Worm (Caenorhabditis elegans): ENCODE measurements around the gene cyp-25A4.
"Not testable (repeated sequence)": the region's sequence is repeated elsewhere in the genome, so short reads cannot be mapped to it uniquely, and the experiment has no call there.

Gene cyp-25A4

DNA sequence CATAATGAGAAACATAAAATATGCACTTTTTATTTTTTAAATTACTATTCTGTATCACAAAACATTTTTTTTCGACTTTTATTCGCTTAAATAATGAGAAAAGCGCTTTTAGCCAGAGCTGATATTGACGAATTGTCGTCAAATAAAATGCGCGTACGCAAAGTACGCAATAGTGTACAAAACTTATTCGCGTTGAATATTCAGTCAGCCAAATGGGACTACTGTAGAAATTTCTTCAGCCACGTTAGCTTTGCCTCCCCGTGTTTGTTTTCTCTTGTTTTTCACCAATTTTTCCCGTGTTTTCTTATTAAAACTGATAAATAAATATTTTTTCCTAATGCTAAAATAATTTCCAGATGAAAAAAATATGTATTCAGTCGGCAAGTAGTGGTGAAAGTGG lies 5.1 kb upstream of the cyp-25A4 start (continued):
- peak; percentile 82 for TF ChIP-seq ctbp-1 (GFP tag; IDR thresholded peaks at IDR 0.05)
- TF ChIP-seq vab-7 (GFP tag; IDR thresholded peaks at IDR 0.05) = peak; percentile 85
- peak; percentile 20 for TF ChIP-seq mes-2 (tag; optimal IDR thresholded peaks at IDR 0.05; ENCODE audit: poor library complexity, severe bottlenecking)
- TF ChIP-seq ZK337.2 (GFP tag; IDR thresholded peaks at IDR 0.05) = peak; percentile 94
- peak; percentile 98 for TF ChIP-seq dmd-9 (GFP tag; IDR thresholded peaks at IDR 0.05)
- 0 out of 2 replicates have a peak, but pooled peaks have one; percentile 45 for TF ChIP-seq php-3 (GFP tag; IDR thresholded peaks at IDR 0.05)
- peak; percentile 92 for TF ChIP-seq dmd-6 (GFP tag; IDR thresholded peaks at IDR 0.05)
- TF ChIP-seq hlh-11 (tag; optimal IDR thresholded peaks at IDR 0.05) = peak; percentile 33
- peak; percentile 7 for TF ChIP-seq dpl-1 (GFP tag; optimal IDR thresholded peaks at IDR 0.05)
- TF ChIP-seq lin-38 (GFP tag; IDR thresholded peaks at IDR 0.05) = peak; percentile 91
- peak; percentile 50 for TF ChIP-seq rbr-2 (tag; optimal IDR thresholded peaks at IDR 0.05)
- peak; percentile 88 for TF ChIP-seq tra-1 (GFP tag; IDR thresholded peaks at IDR 0.05)

DNA sequence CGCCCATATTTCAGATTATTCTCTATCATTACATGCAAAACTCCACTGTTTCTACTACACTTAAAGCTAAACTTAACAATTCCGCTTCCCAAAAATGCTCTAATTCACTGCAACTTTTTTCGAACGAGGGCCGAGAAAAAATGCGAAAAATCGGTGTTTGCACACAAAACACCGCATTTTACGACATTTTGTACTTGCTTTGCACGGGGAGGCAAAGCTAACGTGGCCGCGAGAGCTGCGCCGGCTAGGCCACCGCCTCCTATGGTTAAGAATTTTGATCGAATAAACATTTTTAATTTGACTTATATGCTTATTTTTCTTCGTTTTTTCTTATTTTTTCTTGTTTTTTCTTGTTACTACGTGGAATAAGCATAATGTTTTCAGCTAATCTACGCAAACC lies 3.0 kb upstream of the cyp-25A4 start:
- peak; percentile 89 for TF ChIP-seq D1046.2 (GFP tag; IDR thresholded peaks at IDR 0.05)
- peak; percentile 80 for TF ChIP-seq egl-43 (GFP tag; IDR thresholded peaks at IDR 0.05)
- 0 out of 2 replicates have a peak, but pooled peaks have one; percentile 62 for TF ChIP-seq Y105C5A.15 (GFP tag; IDR thresholded peaks at IDR 0.05)
- TF ChIP-seq dmd-9 (GFP tag; IDR thresholded peaks at IDR 0.05) = peak; percentile 98
- TF ChIP-seq saeg-2 (GFP tag; IDR thresholded peaks at IDR 0.05) = 0 out of 2 replicates have a peak, but pooled peaks have one; percentile 34
- TF ChIP-seq arid-1 (GFP tag; conservative IDR thresholded peaks at IDR 0.05) = peak; percentile 45; the same call in 1 of the 2 replicates
- peak; percentile 89 for TF ChIP-seq pha-4 (GFP tag; IDR thresholded peaks at IDR 0.05)
- TF ChIP-seq pha-4 (tag; optimal IDR thresholded peaks at IDR 0.05) = not testable (repeated sequence)
- peak; percentile 93 for TF ChIP-seq zfp-3 (GFP tag; conservative IDR thresholded peaks at IDR 0.05)
- TF ChIP-seq ZK337.2 (GFP tag; IDR thresholded peaks at IDR 0.05) = peak; percentile 94
- peak; percentile 38 for TF ChIP-seq T20F7.1 (GFP tag; optimal IDR thresholded peaks at IDR 0.05)
- TF ChIP-seq mes-2 (tag; optimal IDR thresholded peaks at IDR 0.05; ENCODE audit: poor library complexity, severe bottlenecking) = peak; percentile 82
- 0 out of 2 replicates have a peak, but pooled peaks have one; percentile 64 for TF ChIP-seq mxl-2 (GFP tag; conservative IDR thresholded peaks at IDR 0.05)
- TF ChIP-seq lin-38 (GFP tag; IDR thresholded peaks at IDR 0.05) = peak; percentile 93
- peak in 1 of 2 experiments; percentile 53 for TF ChIP-seq hif-1 (tag; optimal IDR thresholded peaks at IDR 0.05)
- peak; percentile 68; the same call in 1 of the 2 replicates for TF ChIP-seq ceh-44 (GFP tag; IDR thresholded peaks at IDR 0.05)
- TF ChIP-seq madf-9 (GFP tag; conservative IDR thresholded peaks at IDR 0.05) = peak; percentile 93
- TF ChIP-seq Y75B8A.6 (GFP tag; IDR thresholded peaks at IDR 0.05) = 0 out of 2 replicates have a peak, but pooled peaks have one; percentile 65
- peak; percentile 14 to 87 for TF ChIP-seq lsy-2 (tag; optimal IDR thresholded peaks at IDR 0.05)
- peak; percentile 62 for TF ChIP-seq rbr-2 (tag; optimal IDR thresholded peaks at IDR 0.05)
- 0 out of 2 replicates have a peak, but pooled peaks have one; percentile 69 for TF ChIP-seq tag-97 (GFP tag; IDR thresholded peaks at IDR 0.05)
- peak; percentile 21 for TF ChIP-seq dpl-1 (GFP tag; optimal IDR thresholded peaks at IDR 0.05)
- peak; percentile 95 for TF ChIP-seq nhr-42 (GFP tag; IDR thresholded peaks at IDR 0.05)
- TF ChIP-seq vab-7 (GFP tag; IDR thresholded peaks at IDR 0.05) = peak; percentile 93
- TF ChIP-seq mdt-29 (GFP tag; IDR thresholded peaks at IDR 0.05) = peak; percentile 81
- peak; percentile 38 for TF ChIP-seq hlh-11 (tag; optimal IDR thresholded peaks at IDR 0.05)
- peak; percentile 84 for TF ChIP-seq lin-1 (GFP tag; IDR thresholded peaks at IDR 0.05)
- peak; percentile 77 for TF ChIP-seq Y48G9A.11 (GFP tag; IDR thresholded peaks at IDR 0.05)
- peak; percentile 67; the same call in 1 of the 2 replicates for TF ChIP-seq php-3 (GFP tag; IDR thresholded peaks at IDR 0.05)
- peak; percentile 60; the same call in 1 of the 2 replicates for TF ChIP-seq set-16 (GFP tag; IDR thresholded peaks at IDR 0.05)
- peak; percentile 94 for TF ChIP-seq ceh-20 (GFP tag; IDR thresholded peaks at IDR 0.05)
- TF ChIP-seq lin-29 (GFP tag; IDR thresholded peaks at IDR 0.05) = peak; percentile 90
- TF ChIP-seq ctbp-1 (GFP tag; IDR thresholded peaks at IDR 0.05) = peak; percentile 73; the same call in 1 of the 2 replicates
- TF ChIP-seq T26A8.4 (GFP tag; IDR thresholded peaks at IDR 0.05) = peak; percentile 86
- peak; percentile 96 for TF ChIP-seq dmd-6 (GFP tag; IDR thresholded peaks at IDR 0.05)
- TF ChIP-seq tra-1 (GFP tag; IDR thresholded peaks at IDR 0.05) = peak; percentile 71
- peak; percentile 97 for TF ChIP-seq hmg-1.1 (GFP tag; IDR thresholded peaks at IDR 0.05)
